Fruit fly (Drosophila melanogaster) whole organism, embryonic: Measurements from ENCODE around the gene Alp9.

Source experiments
- Aef1 ChIP-seq: fragments of 200-800 bp; sonication (Bioruptor generic); IDR thresholded peaks from 3 replicates; pipeline ENCODE4 v1.3.6; 2022; ENCODE audit warnings: missing biosample characterization, missing genetic modification characterization
- Atf3 ChIP-seq: fragments of 200-800 bp; sonication (Bioruptor generic); optimal IDR thresholded peaks from 3 replicates; lab custom pipeline; 2016; ENCODE audit warnings: missing biosample characterization, missing genetic modification characterization
- CG10462 ChIP-seq: fragments of 200-800 bp; sonication (Bioruptor generic); optimal IDR thresholded peaks from 2 replicates; lab custom pipeline; 2016; ENCODE audit warnings: missing biosample characterization, missing genetic modification characterization
- CG11247 ChIP-seq: fragments of 200-800 bp; sonication (Bioruptor generic); IDR thresholded peaks from 2 replicates; pipeline ENCODE4 v1.3.6; 2022; ENCODE audit warnings: missing biosample characterization, missing genetic modification characterization
- CG12071 ChIP-seq: fragments of 200-800 bp; sonication (Bioruptor generic); optimal IDR thresholded peaks from 3 replicates; lab custom pipeline; 2018; ENCODE audit warnings: missing biosample characterization, mild to moderate bottlenecking, missing genetic modification characterization
- CG13296 ChIP-seq: fragments of 200-800 bp; sonication (Bioruptor generic); optimal IDR thresholded peaks from 3 replicates; lab custom pipeline; 2018; ENCODE audit warnings: missing biosample characterization, mild to moderate bottlenecking, missing genetic modification characterization
- CG14441 ChIP-seq: fragments of 200-800 bp; sonication (Bioruptor generic); IDR thresholded peaks from 2 replicates; pipeline ENCODE4 v1.3.6; 2022; ENCODE audit warnings: missing biosample characterization, missing genetic modification characterization
- CG14860 ChIP-seq: fragments of 200-800 bp; sonication (Bioruptor generic); IDR thresholded peaks from 3 replicates; pipeline ENCODE4 v1.3.6; 2022; ENCODE audit warnings: missing biosample characterization, missing genetic modification characterization; ENCODE audit not compliant: partially characterized antibody
- CG1529 ChIP-seq: fragments of 200-800 bp; sonication (Bioruptor generic); optimal IDR thresholded peaks from 3 replicates; lab custom pipeline; 2018; ENCODE audit warnings: missing biosample characterization, missing genetic modification characterization
- CG15696 ChIP-seq: fragments of 200-800 bp; sonication (Bioruptor generic); optimal IDR thresholded peaks from 2 replicates; lab custom pipeline; 2019; ENCODE audit warnings: missing biosample characterization, mild to moderate bottlenecking, missing genetic modification characterization, moderate library complexity
- CG17361 ChIP-seq: fragments of 200-800 bp; sonication (Bioruptor generic); IDR thresholded peaks from 3 replicates; pipeline ENCODE4 v1.3.6; 2022; ENCODE audit warnings: missing biosample characterization, missing genetic modification characterization
- CG17612 ChIP-seq: fragments of 200-800 bp; sonication (Bioruptor generic); IDR thresholded peaks from 2 replicates; pipeline ENCODE4 v1.3.6; 2022; ENCODE audit warnings: missing biosample characterization, missing genetic modification characterization
- CG2875 ChIP-seq: fragments of 200-800 bp; sonication (Bioruptor generic); optimal IDR thresholded peaks from 2 replicates; lab custom pipeline; 2017; ENCODE audit warnings: missing biosample characterization, mild to moderate bottlenecking, missing genetic modification characterization, missing genetic modification reagents
- CG2889 ChIP-seq: fragments of 200-800 bp; sonication (Bioruptor generic); IDR thresholded peaks from 3 replicates; pipeline ENCODE4 v1.3.6; 2022; ENCODE audit warnings: missing biosample characterization, missing genetic modification characterization
- CG3065 ChIP-seq: fragments of 200-800 bp; sonication (Bioruptor generic); optimal IDR thresholded peaks from 2 replicates; lab custom pipeline; 2016; ENCODE audit warnings: missing biosample characterization, missing genetic modification characterization
- CG33213 ChIP-seq: fragments of 200-800 bp; sonication (Bioruptor generic); optimal IDR thresholded peaks from 3 replicates; lab custom pipeline; 2016; ENCODE audit warnings: missing biosample characterization, missing genetic modification characterization
- CG3726 ChIP-seq: fragments of 200-800 bp; sonication (Bioruptor generic); IDR thresholded peaks from 3 replicates; pipeline ENCODE4, ENCODE4 v1.3.6; 2022; ENCODE audit warnings: missing biosample characterization, missing genetic modification characterization
- CG5245 ChIP-seq: fragments of 200-800 bp; sonication (Bioruptor generic); optimal IDR thresholded peaks from 3 replicates; lab custom pipeline; 2016; ENCODE audit warnings: missing biosample characterization, missing genetic modification characterization
- CG6175 ChIP-seq: fragments of 200-800 bp; sonication (Bioruptor generic); IDR thresholded peaks from 3 replicates; pipeline ENCODE4 v1.3.6; 2022; ENCODE audit warnings: missing biosample characterization, missing genetic modification characterization
- CG6254 ChIP-seq: fragments of 200-800 bp; sonication (Bioruptor generic); optimal IDR thresholded peaks from 3 replicates; lab custom pipeline; 2017; ENCODE audit warnings: mild to moderate bottlenecking, missing biosample characterization, missing genetic modification reagents, missing genetic modification characterization
- CG7963 ChIP-seq: fragments of 200-800 bp; sonication (Bioruptor generic); IDR thresholded peaks from 3 replicates; pipeline ENCODE4 v1.3.6; 2022; ENCODE audit warnings: missing biosample characterization, missing genetic modification characterization; ENCODE audit not compliant: partially characterized antibody
- CG8290 ChIP-seq, 3 experiments: fragments of 200-800 bp; sonication (Bioruptor generic); optimal IDR thresholded peaks; 2 replicates each; lab custom pipeline; 2016 to 2019; ENCODE audit warnings: missing biosample characterization in 3 of 3, missing genetic modification characterization in 3 of 3, mild to moderate bottlenecking in 2 of 3, moderate library complexity in 1 of 3
- CG8478 ChIP-seq: fragments of >200 bp; optimal IDR thresholded peaks from 2 replicates; lab custom pipeline; 2018
- D ChIP-seq, 2 experiments: fragments of 200-800 bp in 1 of 2; fragments of >200 bp in 1 of 2; sonication (Bioruptor generic) in 1 of 2; optimal IDR thresholded peaks; 2 replicates in 1 of 2; 3 replicates in 1 of 2; lab custom pipeline; 2017; ENCODE audit warnings: mild to moderate bottlenecking in 1 of 2, missing biosample characterization in 1 of 2, missing genetic modification characterization in 1 of 2, missing genetic modification reagents in 1 of 2
- Dbx ChIP-seq: fragments of 200-800 bp; sonication (Bioruptor generic); IDR thresholded peaks from 3 replicates; pipeline ENCODE4 v1.3.6; 2022; ENCODE audit warnings: missing biosample characterization, missing genetic modification characterization
- Dip2 ChIP-seq: fragments of 200-800 bp; sonication (Bioruptor generic); IDR thresholded peaks from 2 replicates; pipeline ENCODE4 v1.3.6; 2022; ENCODE audit warnings: missing biosample characterization, missing genetic modification characterization
- Dref ChIP-seq: fragments of 200-800 bp; sonication (Bioruptor generic); IDR thresholded peaks from 2 replicates; pipeline ENCODE4 v1.3.6; 2022; ENCODE audit warnings: missing biosample characterization, missing genetic modification characterization
- Drgx ChIP-seq: fragments of 200-800 bp; sonication (Bioruptor generic); IDR thresholded peaks from 2 replicates; pipeline ENCODE4 v1.3.6; 2022; ENCODE audit warnings: missing biosample characterization, missing genetic modification characterization
- Ets97D ChIP-seq: fragments of 200-800 bp; sonication (Bioruptor generic); optimal IDR thresholded peaks from 3 replicates; lab custom pipeline; 2016; ENCODE audit warnings: missing biosample characterization, missing genetic modification characterization
- GATAe ChIP-seq: fragments of 200-800 bp; sonication (Bioruptor generic); conservative IDR thresholded peaks from 2 replicates; pipeline ENCODE4 v1.3.6; 2022; ENCODE audit warnings: missing biosample characterization, missing genetic modification characterization
- Hr3 ChIP-seq: fragments of 200-800 bp; sonication (Bioruptor generic); optimal IDR thresholded peaks from 3 replicates; lab custom pipeline; 2016; ENCODE audit warnings: missing biosample characterization, missing genetic modification characterization
- NC2α ChIP-seq: fragments of 200-800 bp; sonication (Bioruptor generic); optimal IDR thresholded peaks from 2 replicates; lab custom pipeline; 2016; ENCODE audit warnings: missing biosample characterization, missing genetic modification characterization
- Nf-YB ChIP-seq: fragments of 200-800 bp; sonication (Bioruptor generic); optimal IDR thresholded peaks from 3 replicates; lab custom pipeline; 2019; ENCODE audit warnings: missing biosample characterization, mild to moderate bottlenecking, missing genetic modification characterization, moderate library complexity
- PHDP ChIP-seq: fragments of 200-800 bp; sonication (Bioruptor generic); optimal IDR thresholded peaks from 3 replicates; lab custom pipeline; 2018; ENCODE audit warnings: missing biosample characterization, mild to moderate bottlenecking, missing genetic modification characterization, moderate library complexity
- bsh ChIP-seq, 2 experiments: fragments of 200-800 bp; sonication (Bioruptor generic); optimal IDR thresholded peaks; 2 replicates each; lab custom pipeline; 2017 to 2018; ENCODE audit warnings: mild to moderate bottlenecking in 2 of 2, missing biosample characterization in 2 of 2, missing genetic modification characterization in 2 of 2, moderate library complexity in 1 of 2
- cg ChIP-seq: fragments of 200-800 bp; sonication (Bioruptor generic); optimal IDR thresholded peaks from 3 replicates; lab custom pipeline; 2019; ENCODE audit warnings: missing biosample characterization, mild to moderate bottlenecking, missing genetic modification characterization, moderate library complexity
- dati ChIP-seq: fragments of 200-800 bp; sonication (Bioruptor generic); IDR thresholded peaks from 2 replicates; pipeline ENCODE4 v1.3.6; 2022; ENCODE audit warnings: missing biosample characterization, missing genetic modification characterization
- disco-r ChIP-seq: fragments of 200-800 bp; sonication (Bioruptor generic); optimal IDR thresholded peaks from 2 replicates; lab custom pipeline; 2016; ENCODE audit warnings: missing biosample characterization, missing genetic modification characterization
- eve ChIP-seq, 2 experiments: fragments of >200 bp; optimal IDR thresholded peaks; 2 replicates each; lab custom pipeline; 2017; ENCODE audit warnings: missing biosample characterization in 2 of 2, missing genetic modification characterization in 2 of 2
- eyg ChIP-seq: fragments of 200-800 bp; sonication (Bioruptor generic); optimal IDR thresholded peaks from 3 replicates; lab custom pipeline; 2016; ENCODE audit warnings: missing biosample characterization, missing genetic modification characterization
- fd64A ChIP-seq: fragments of 200-800 bp; sonication (Bioruptor generic); optimal IDR thresholded peaks from 3 replicates; lab custom pipeline; 2018; ENCODE audit warnings: missing biosample characterization, mild to moderate bottlenecking, missing genetic modification characterization
- h ChIP-seq: fragments of >200 bp; optimal IDR thresholded peaks from 2 replicates; lab custom pipeline; 2017
- her ChIP-seq: fragments of 200-800 bp; sonication (Bioruptor generic); optimal IDR thresholded peaks from 2 replicates; lab custom pipeline; 2016; ENCODE audit warnings: missing biosample characterization, missing genetic modification characterization
- knrl ChIP-seq: fragments of 200-800 bp; sonication (Bioruptor generic); IDR thresholded peaks from 3 replicates; pipeline ENCODE4 v1.3.6; 2022; ENCODE audit warnings: missing biosample characterization, missing genetic modification characterization; ENCODE audit not compliant: partially characterized antibody
- nom ChIP-seq: fragments of 200-800 bp; sonication (Bioruptor generic); optimal IDR thresholded peaks from 2 replicates; lab custom pipeline; 2017; ENCODE audit warnings: missing biosample characterization, missing genetic modification characterization, mild to moderate bottlenecking, moderate library complexity, missing genetic modification reagents
- org-1 ChIP-seq: fragments of 200-800 bp; sonication (Bioruptor generic); optimal IDR thresholded peaks from 2 replicates; lab custom pipeline; 2017; ENCODE audit warnings: missing biosample characterization, missing genetic modification characterization
- pan ChIP-seq, 4 experiments: fragments of >200 bp in 3 of 4; fragments of 200-800 bp in 1 of 4; sonication (Bioruptor generic) in 1 of 4; optimal IDR thresholded peaks in 3 of 4; IDR thresholded peaks in 1 of 4; 2 replicates each; pipeline versions ENCODE4 v1.3.6 to Lab custom; 2017 to 2022; ENCODE audit warnings: missing biosample characterization in 2 of 4, missing genetic modification characterization in 2 of 4, mixed read lengths in 1 of 4
- tna ChIP-seq: fragments of 200-800 bp; sonication (Bioruptor generic); IDR thresholded peaks from 2 replicates; pipeline ENCODE4 v1.3.6; 2022; ENCODE audit warnings: missing biosample characterization, missing genetic modification characterization; ENCODE audit not compliant: partially characterized antibody
- toy ChIP-seq: fragments of 200-800 bp; sonication (Bioruptor generic); IDR thresholded peaks from 2 replicates; pipeline ENCODE4 v1.3.6; 2022; ENCODE audit warnings: missing biosample characterization, missing genetic modification characterization
- zen ChIP-seq: fragments of 200-800 bp; sonication (Bioruptor generic); optimal IDR thresholded peaks from 3 replicates; lab custom pipeline; 2018; ENCODE audit warnings: missing biosample characterization, mild to moderate bottlenecking, missing genetic modification characterization, moderate library complexity

Alp9 gene

DNA sequence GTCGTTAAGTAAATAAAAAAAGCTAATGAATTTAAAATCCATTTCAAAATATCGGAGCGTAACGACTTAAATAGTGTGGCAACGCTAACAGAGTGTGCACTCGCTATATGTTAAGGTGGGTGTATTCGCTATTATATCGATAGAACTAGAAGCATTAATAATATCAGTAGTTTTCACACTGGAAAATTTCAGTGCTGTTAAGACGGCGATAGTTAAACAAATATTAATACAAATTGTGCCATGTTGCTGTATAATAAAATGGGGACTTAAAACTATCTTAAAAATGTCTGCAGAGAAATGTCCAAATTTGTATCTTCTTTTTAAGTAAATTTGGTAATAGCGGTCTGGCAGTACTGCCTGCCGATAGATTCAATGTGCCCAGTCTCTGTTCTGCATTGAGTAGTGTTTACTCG lies 12.0 kb upstream of the Alp9 start (continued):
- TF ChIP-seq pan (optimal IDR thresholded peaks at IDR 0.05; lab: Kevin White, UChicago) (no peak), pan (GFP tag; optimal IDR thresholded peaks at IDR 0.05 in 1 of 2, IDR thresholded peaks at IDR 0.05 in 1 of 2) (peak in 1 of 2 experiments; percentile 91), Dip2 (GFP tag; lab: Robert Waterston, UW) (no peak), knrl (GFP tag; lab: Robert Waterston, UW) (peak; percentile 92), CG17612 (GFP tag; lab: Robert Waterston, UW) (peak; percentile 80), dati (GFP tag; lab: Robert Waterston, UW) (peak; percentile 80), CG2875 (GFP tag; lab: Kevin White, UChicago) (peak; percentile 27), CG10462 (GFP tag; lab: Kevin White, UChicago) (peak; percentile 62), NC2α (GFP tag; lab: Kevin White, UChicago) (peak; percentile 53), cg (GFP tag; lab: Kevin White, UChicago) (no peak), CG14441 (GFP tag; lab: Robert Waterston, UW) (peak; percentile 97), Aef1 (GFP tag; lab: Robert Waterston, UW) (peak; percentile 94), CG13296 (GFP tag; lab: Kevin White, UChicago) (no peak), org-1 (peak; percentile 38), CG12071 (no peak), CG2889 (GFP tag; lab: Robert Waterston, UW) (peak; percentile 89), Dref (GFP tag; lab: Robert Waterston, UW) (peak; percentile 80), CG3065 (peak; percentile 77), tna (no peak; the same call in 1 of the 2 replicates), CG8478 (no peak), Ets97D (GFP tag; lab: Kevin White, UChicago) (peak; percentile 93), toy (GFP tag; lab: Robert Waterston, UW) (peak; percentile 61), CG1529 (GFP tag; lab: Kevin White, UChicago) (peak; percentile 21), bsh (GFP tag; optimal IDR thresholded peaks at IDR 0.05; lab: Kevin White, UChicago) (peak in 1 of 2 experiments; percentile 80), Dbx (GFP tag; lab: Robert Waterston, UW) (peak; percentile 91), CG8290 (GFP tag; optimal IDR thresholded peaks at IDR 0.05; lab: Kevin White, UChicago) (peak; percentile 77), CG8290 (tag; optimal IDR thresholded peaks at IDR 0.05; lab: Kevin White, UChicago) (no peak), disco-r (GFP tag; lab: Kevin White, UChicago) (peak; percentile 73), CG6175 (GFP tag; lab: Robert Waterston, UW) (peak; percentile 82), CG11247 (GFP tag; lab: Robert Waterston, UW) (peak; percentile 93), D (optimal IDR thresholded peaks at IDR 0.05; lab: Kevin White, UChicago) (no peak), D (GFP tag; optimal IDR thresholded peaks at IDR 0.05; lab: Kevin White, UChicago) (peak; percentile 27), eve (GFP tag; optimal IDR thresholded peaks at IDR 0.05; lab: Kevin White, UChicago) (no peak), CG14860 (GFP tag; lab: Robert Waterston, UW) (peak; percentile 78), h (lab: Kevin White, UChicago) (no peak), CG5245 (GFP tag; lab: Kevin White, UChicago) (peak; percentile 66), CG17361 (GFP tag; lab: Robert Waterston, UW) (no peak; the same call in 2 of the 3 replicates), Nf-YB (GFP tag; lab: Kevin White, UChicago) (peak; percentile 46), CG15696 (peak; percentile 82), her (GFP tag; lab: Kevin White, UChicago) (peak; percentile 55), CG7963 (GFP tag; lab: Robert Waterston, UW) (peak; percentile 24; the same call in 1 of the 3 replicates), CG6254 (GFP tag; lab: Kevin White, UChicago) (peak; percentile 18), CG3726 (GFP tag; lab: Robert Waterston, UW) (peak; percentile 78; the same call in 2 of the 3 replicates), GATAe (GFP tag; lab: Robert Waterston, UW) (peak; percentile 55; the same call in 1 of the 2 replicates), Hr3 (GFP tag; lab: Kevin White, UChicago) (peak; percentile 85), Drgx (GFP tag; lab: Robert Waterston, UW) (peak; percentile 80), fd64A (peak; percentile 25), nom (no peak), Atf3 (GFP tag; lab: Kevin White, UChicago) (peak; percentile 81), zen (tag; lab: Kevin White, UChicago) (peak; percentile 86), CG33213 (GFP tag; lab: Kevin White, UChicago) (peak; percentile 63), PHDP (no peak), eyg (GFP tag; lab: Kevin White, UChicago) (peak; percentile 74)
